Worm (Caenorhabditis elegans): Measurements from ENCODE around the gene efhd-1.
A peak's percentile ranks its signal among the peaks of the same experiment; 100 is the strongest.

The efhd-1 gene

DNA sequence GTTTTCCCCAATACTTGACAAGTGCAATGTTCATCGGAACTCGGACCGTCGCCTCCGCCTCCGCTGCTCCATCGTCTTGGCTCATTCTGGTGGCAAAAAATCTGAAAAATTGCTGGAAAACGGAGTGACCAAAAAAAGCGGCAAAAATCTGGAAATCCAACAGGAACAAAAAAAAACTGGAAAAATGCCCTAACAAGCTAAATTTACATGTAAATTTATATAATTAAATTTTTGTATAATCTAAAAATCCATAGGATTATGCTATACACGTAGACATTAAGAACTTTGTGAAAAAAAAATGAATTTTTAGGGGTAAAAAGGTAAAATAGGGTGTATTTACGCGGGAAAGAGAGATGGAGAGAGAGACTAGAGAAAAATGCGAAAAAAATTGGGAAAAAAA, 47.6 kb downstream of the efhd-1 start, which contains the start of gene Y48B6A.13:
Gene Y48B6A.13 (minus strand): TSS at position 101 of the 400 bp plus-strand sequence.
- TF ChIP-seq nhr-28 (tag; optimal IDR thresholded peaks at IDR 0.05) (no peak), aly-2 (tag; optimal IDR thresholded peaks at IDR 0.05) (no peak), nhr-43 (tag; optimal IDR thresholded peaks at IDR 0.05; ENCODE audit: poor library complexity, severe bottlenecking) (no peak), snpc-4 (tag; optimal IDR thresholded peaks at IDR 0.05) (no peak), tbx-2 (tag; optimal IDR thresholded peaks at IDR 0.05) (no peak), ztf-11 (tag; optimal IDR thresholded peaks at IDR 0.05) (no peak), R02D3.7 (tag; optimal IDR thresholded peaks at IDR 0.05) (no peak)

DNA sequence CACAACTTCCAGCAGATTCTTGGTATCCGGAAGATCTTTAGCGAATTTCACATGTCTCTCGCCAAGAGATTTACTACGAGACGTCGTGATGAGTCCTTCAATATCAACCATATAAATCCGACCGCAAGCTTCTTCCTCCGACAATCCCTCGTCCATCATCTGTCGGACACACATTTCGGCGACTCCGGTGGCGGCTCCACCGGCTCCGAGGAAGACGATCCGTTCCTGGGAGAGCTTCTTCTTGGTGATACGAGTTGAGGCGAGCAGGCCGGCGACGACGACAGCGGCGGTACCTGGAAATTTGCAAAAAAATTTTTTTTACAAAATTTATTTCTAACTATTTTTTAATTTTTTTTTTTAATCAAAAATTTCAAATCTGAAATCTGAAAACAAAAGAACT, 51.5 kb downstream of the efhd-1 start:
- TF ChIP-seq hmg-11 (tag; optimal IDR thresholded peaks at IDR 0.05) = no peak
- TF ChIP-seq nhr-76 (tag; optimal IDR thresholded peaks at IDR 0.05) = no peak
- TF ChIP-seq fkh-10 (GFP tag; optimal IDR thresholded peaks at IDR 0.05) = no peak
- no peak for TF ChIP-seq elt-1 (tag; optimal IDR thresholded peaks at IDR 0.05)
- no peak for TF ChIP-seq egl-5 (tag; optimal IDR thresholded peaks at IDR 0.05)
- TF ChIP-seq tbx-2 (tag; optimal IDR thresholded peaks at IDR 0.05) = no peak
- no peak for TF ChIP-seq nhr-28 (tag; optimal IDR thresholded peaks at IDR 0.05)

DNA sequence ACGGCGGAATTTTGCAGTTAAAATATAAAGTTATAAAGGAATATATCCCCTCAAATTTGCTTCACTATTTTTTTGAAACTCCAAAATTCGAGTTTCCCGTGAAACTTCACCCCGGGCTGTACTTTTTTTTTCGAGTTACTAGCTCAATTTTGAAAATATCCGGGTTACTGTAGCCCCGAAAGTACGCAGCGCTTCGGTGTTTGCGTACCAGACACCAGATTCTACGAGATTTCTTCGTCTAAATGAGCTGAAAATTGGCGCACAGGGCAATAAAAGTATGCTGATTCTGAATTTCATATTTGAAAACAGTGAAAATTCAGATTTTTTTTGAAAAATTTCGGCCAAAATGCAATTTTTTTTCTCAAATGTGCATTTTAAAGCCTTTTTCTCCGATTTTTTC, 52.3 kb downstream of the efhd-1 start:
- TF ChIP-seq pha-4 (tag; optimal IDR thresholded peaks at IDR 0.05) (no peak), ama-1 (optimal IDR thresholded peaks at IDR 0.05) (no peak), ceh-9 (tag; optimal IDR thresholded peaks at IDR 0.05) (no peak), sea-2 (GFP tag; optimal IDR thresholded peaks at IDR 0.05) (no peak), nhr-12 (tag; optimal IDR thresholded peaks at IDR 0.05) (no peak), daf-12 (tag; optimal IDR thresholded peaks at IDR 0.05) (no peak), ztf-11 (tag; optimal IDR thresholded peaks at IDR 0.05) (no peak), egl-27 (tag; optimal IDR thresholded peaks at IDR 0.05) (no peak), lin-15B (tag; optimal IDR thresholded peaks at IDR 0.05) (no peak), snpc-4 (tag; optimal IDR thresholded peaks at IDR 0.05) (no peak), nhr-28 (tag; optimal IDR thresholded peaks at IDR 0.05) (no peak), nhr-25 (tag; optimal IDR thresholded peaks at IDR 0.05) (no peak), fos-1 (tag; optimal IDR thresholded peaks at IDR 0.05) (no peak), nhr-23 (tag; optimal IDR thresholded peaks at IDR 0.05) (no peak)

DNA sequence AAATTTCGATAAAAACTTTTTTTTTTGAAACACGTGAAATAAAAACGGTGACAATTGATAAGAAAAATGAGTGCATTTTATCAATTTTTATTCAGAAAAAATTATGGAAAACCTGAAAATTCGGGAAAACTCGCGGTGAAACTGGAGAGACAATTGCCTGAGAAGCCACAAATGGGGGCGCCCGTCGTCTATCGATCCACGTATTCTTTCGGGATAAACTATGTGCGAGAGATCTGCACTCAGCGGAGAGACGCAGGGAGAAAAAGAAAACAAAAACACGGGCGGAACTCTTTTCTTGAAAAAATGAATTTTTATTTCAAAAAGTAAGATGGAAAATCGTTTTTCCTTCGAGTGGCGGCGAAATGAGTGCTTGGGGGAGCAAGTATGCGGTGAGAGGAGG, 55.3 kb downstream of the efhd-1 start, which contains the start of gene men-1:
Gene men-1 (minus strand): TSS at position 242 of the 400 bp plus-strand sequence.
- TF ChIP-seq pha-4 (tag; optimal IDR thresholded peaks at IDR 0.05) (peak; percentile 8), nfya-1 (tag; optimal IDR thresholded peaks at IDR 0.05; ENCODE audit: insufficient read depth) (peak; percentile 2), ceh-28 (tag; optimal IDR thresholded peaks at IDR 0.05) (no peak), R02D3.7 (tag; optimal IDR thresholded peaks at IDR 0.05) (no peak), ama-1 (optimal IDR thresholded peaks at IDR 0.05) (no peak), lin-15B (tag; optimal IDR thresholded peaks at IDR 0.05) (no peak), unc-62 (GFP tag; optimal IDR thresholded peaks at IDR 0.05) (no peak), hmg-11 (tag; optimal IDR thresholded peaks at IDR 0.05) (peak; percentile 36), mdl-1 (tag; optimal IDR thresholded peaks at IDR 0.05) (no peak), tbx-2 (tag; optimal IDR thresholded peaks at IDR 0.05) (no peak), elt-2 (tag; optimal IDR thresholded peaks at IDR 0.05) (peak; percentile 42)

ce11 chrII:14234375-14235102, 55.9 kb downstream of the efhd-1 start:
- TF ChIP-seq nhr-25 (tag; optimal IDR thresholded peaks at IDR 0.05) = no peak
- peak; percentile 52 for TF ChIP-seq elt-2 (tag; optimal IDR thresholded peaks at IDR 0.05)

DNA sequence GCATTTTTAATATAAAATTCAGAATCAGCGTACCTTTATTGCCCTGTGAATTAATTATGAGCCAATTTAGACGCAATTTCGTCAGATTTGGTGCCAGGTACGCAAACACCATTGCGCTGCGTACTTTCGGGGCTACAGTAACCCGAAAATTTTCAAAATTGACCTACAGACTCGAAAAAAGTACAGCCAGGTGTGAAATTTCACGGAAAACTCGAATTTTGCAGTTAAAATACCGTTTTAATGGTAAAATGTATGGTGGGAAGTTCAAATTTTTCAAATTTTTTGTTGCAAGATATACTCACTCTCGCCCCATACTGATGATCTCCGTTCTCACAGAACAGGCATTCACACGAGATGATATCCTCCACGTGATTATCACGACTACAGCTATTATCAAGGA, 58.0 kb downstream of the efhd-1 start:
- no peak for TF ChIP-seq fos-1 (tag; optimal IDR thresholded peaks at IDR 0.05)
- TF ChIP-seq ceh-28 (tag; optimal IDR thresholded peaks at IDR 0.05) = no peak
- no peak for TF ChIP-seq fkh-2 (tag; optimal IDR thresholded peaks at IDR 0.05)
- no peak for TF ChIP-seq egl-5 (tag; optimal IDR thresholded peaks at IDR 0.05)
